Worm (Caenorhabditis elegans) whole organism, L1 larva: ENCODE results near the gene cest-25.

ENCODE experiments used
- F16B12.6 ChIP-seq: fragments of 150-350 bp; optimal IDR thresholded peaks from 2 replicates; lab custom pipeline; 2014; ENCODE audit warnings: missing biosample characterization, missing genetic modification characterization
- lin-13 ChIP-seq: fragments of 150-350 bp; optimal IDR thresholded peaks from 2 replicates; lab custom pipeline; 2014; ENCODE audit warnings: missing biosample characterization, missing genetic modification reagents, missing genetic modification characterization
- lin-14 ChIP-seq: fragments of 200-800 bp; sonication (Bioruptor generic); optimal IDR thresholded peaks from 2 replicates; lab custom pipeline; 2018; ENCODE audit warnings: mild to moderate bottlenecking, missing genetic modification characterization, moderate library complexity, missing compliant biosample characterization
- unc-86 ChIP-seq: sonication (generic microtip); optimal IDR thresholded peaks from 2 replicates; lab custom pipeline; 2016; ENCODE audit warnings: missing genetic modification characterization, missing compliant biosample characterization
- ztf-11 ChIP-seq, 2 experiments: sonication (generic microtip); optimal IDR thresholded peaks; 2 replicates each; lab custom pipeline; 2016 to 2017; ENCODE audit warnings: missing genetic modification characterization in 2 of 2, missing biosample characterization in 1 of 2, missing compliant biosample characterization in 1 of 2

- TF ChIP-seq F16B12.6 (no peak), unc-86 (no peak), lin-14 (GFP tag; lab: Kevin White, UChicago) (no peak), ztf-11 (tag; optimal IDR thresholded peaks at IDR 0.05; lab: Kevin White, UChicago) (no peak), lin-13 (GFP tag; lab: Kevin White, UChicago) (no peak)
Measured at ce11 chrIII:2710211-2710610, 29.1 kb downstream of the cest-25 start.
